Worm (Caenorhabditis elegans) whole organism, L1 larva: Measurements from ENCODE around the gene F44B9.9.

Experiments
- aha-1 ChIP-seq: fragments of 150-350 bp; optimal IDR thresholded peaks from 2 replicates; lab custom pipeline; 2014; ENCODE audit warnings: missing biosample characterization, missing genetic modification characterization
- nhr-76 ChIP-seq: sonication (generic microtip); optimal IDR thresholded peaks from 2 replicates; lab custom pipeline; 2017; ENCODE audit warnings: missing biosample characterization, missing genetic modification characterization
- nhr-85 ChIP-seq: sonication (generic microtip); peaks from one replicate; lab custom pipeline; 2016; ENCODE audit warnings: missing genetic modification characterization, inconsistent platforms, missing compliant biosample characterization
- sptf-1 ChIP-seq: fragments of 150-350 bp; optimal IDR thresholded peaks from 2 replicates; lab custom pipeline; 2014; ENCODE audit warnings: missing biosample characterization, missing genetic modification characterization

- TF ChIP-seq nhr-85 (no peak), nhr-76 (tag; lab: Kevin White, UChicago) (no peak), sptf-1 (no peak), aha-1 (tag; lab: Kevin White, UChicago) (no peak)
These were observed 26.8 kb downstream of the F44B9.9 start, which contains the start of gene C06G4.6 for ce11 chrIII:8004091-8004490.
